Worm (Caenorhabditis elegans) whole organism, early embryonic: ENCODE data around the gene srw-99.

Experiments used
- B0310.2 ChIP-seq: sonication (generic microtip); optimal IDR thresholded peaks from 2 replicates; lab custom pipeline; 2016; ENCODE audit warnings: mild to moderate bottlenecking, missing genetic modification characterization, missing compliant biosample characterization
- ama-1 ChIP-seq: fragments of 150-350 bp; optimal IDR thresholded peaks from 2 replicates; lab custom pipeline; 2014
- flt-1 ChIP-seq: fragments of 200-800 bp; sonication (Bioruptor generic); IDR thresholded peaks from 2 replicates; pipeline ENCODE4 v1.3.6; 2022; ENCODE audit warnings: missing genetic modification characterization, missing compliant biosample characterization
- sea-1 ChIP-seq: fragments of 200-800 bp; sonication (Bioruptor generic); conservative IDR thresholded peaks from 2 replicates; pipeline ENCODE4 v1.3.6; 2022; ENCODE audit warnings: missing genetic modification characterization, missing compliant biosample characterization
- tbx-37 ChIP-seq: fragments of 200-800 bp; sonication (Bioruptor generic); conservative IDR thresholded peaks from 2 replicates; pipeline ENCODE4 v1.3.6; 2022; ENCODE audit warnings: missing genetic modification reagents, missing genetic modification characterization, missing compliant biosample characterization
- tra-4 ChIP-seq: sonication (generic microtip); optimal IDR thresholded peaks from 2 replicates; lab custom pipeline; 2017; ENCODE audit warnings: missing genetic modification characterization, missing compliant biosample characterization

- no peak for TF ChIP-seq B0310.2 (tag; lab: Kevin White, UChicago)
- TF ChIP-seq sea-1: no peak
- no peak for TF ChIP-seq ama-1 (lab: Kevin White, UChicago)
- TF ChIP-seq tra-4 (tag; lab: Kevin White, UChicago): no peak
- no peak for TF ChIP-seq tbx-37 (GFP tag; lab: Robert Waterston, UW)
- no peak for TF ChIP-seq flt-1
Observed at ce11 chrV:1756856-1757255, 48.3 kb downstream of the srw-99 start, which contains the start of gene clec-204.
